Worm (Caenorhabditis elegans) whole organism, L2 larva: ENCODE data around the gene H01M10.1.

Source experiments
- C34F6.9 ChIP-seq: fragments of 150-350 bp; optimal IDR thresholded peaks from 2 replicates; lab custom pipeline; 2014; ENCODE audit warnings: missing biosample characterization, missing genetic modification characterization
- ceh-16 ChIP-seq: fragments of 150-350 bp; optimal IDR thresholded peaks from 2 replicates; lab custom pipeline; 2014; ENCODE audit warnings: missing biosample characterization, missing genetic modification characterization
- fos-1 ChIP-seq: fragments of 150-350 bp; optimal IDR thresholded peaks from 2 replicates; lab custom pipeline; 2014; ENCODE audit warnings: missing biosample characterization, missing genetic modification characterization
- gmeb-1 ChIP-seq: fragments of 150-350 bp; optimal IDR thresholded peaks from 2 replicates; lab custom pipeline; 2014; ENCODE audit warnings: missing biosample characterization, missing genetic modification characterization
- lin-11 ChIP-seq: fragments of 150-350 bp; sonication (generic microtip); optimal IDR thresholded peaks from 2 replicates; lab custom pipeline; 2014; ENCODE audit warnings: missing biosample characterization, missing genetic modification characterization, inconsistent platforms, mixed read lengths
- lin-13 ChIP-seq: fragments of 150-350 bp; optimal IDR thresholded peaks from 2 replicates; lab custom pipeline; 2014; ENCODE audit warnings: missing biosample characterization, missing genetic modification reagents, missing genetic modification characterization
- lin-39 ChIP-seq: fragments of 150-350 bp; optimal IDR thresholded peaks from 2 replicates; lab custom pipeline; 2014; ENCODE audit warnings: missing biosample characterization, missing genetic modification reagents, missing genetic modification characterization
- mab-5 ChIP-seq: fragments of 150-350 bp; optimal IDR thresholded peaks from 2 replicates; lab custom pipeline; 2014; ENCODE audit warnings: missing biosample characterization, missing genetic modification characterization
- mbf-1 ChIP-seq: sonication (generic microtip); optimal IDR thresholded peaks from 2 replicates; lab custom pipeline; 2017; ENCODE audit warnings: missing biosample characterization, missing genetic modification characterization
- nhr-237 ChIP-seq: fragments of 150-350 bp; optimal IDR thresholded peaks from 2 replicates; lab custom pipeline; 2014; ENCODE audit warnings: missing biosample characterization, missing genetic modification characterization
- nhr-25 ChIP-seq: fragments of 150-350 bp; sonication (generic microtip); optimal IDR thresholded peaks from 3 replicates; lab custom pipeline; 2014; ENCODE audit warnings: missing biosample characterization, missing genetic modification characterization
- unc-62 ChIP-seq: fragments of 150-350 bp; optimal IDR thresholded peaks from 2 replicates; lab custom pipeline; 2014; ENCODE audit warnings: missing biosample characterization, missing genetic modification reagents, missing genetic modification characterization
- zag-1 ChIP-seq: fragments of 150-350 bp; optimal IDR thresholded peaks from 2 replicates; lab custom pipeline; 2014; ENCODE audit warnings: missing biosample characterization, missing genetic modification characterization
- ztf-4 ChIP-seq: fragments of 150-350 bp; optimal IDR thresholded peaks from 2 replicates; lab custom pipeline; 2014; ENCODE audit warnings: missing biosample characterization, missing genetic modification characterization

ce11 chrX:2541003-2541521 lies 39.3 kb downstream of the H01M10.1 start, which contains the start of gene F52H2.3:
- TF ChIP-seq lin-13, result no peak
- no peak for TF ChIP-seq mab-5
- no peak for TF ChIP-seq ztf-4 (tag; lab: Kevin White, UChicago)
- TF ChIP-seq fos-1 (tag; lab: Kevin White, UChicago), result peak; percentile 70
- TF ChIP-seq nhr-237 (tag; lab: Kevin White, UChicago), result no peak
- TF ChIP-seq unc-62 (GFP tag; lab: Kevin White, UChicago), result no peak
- TF ChIP-seq lin-11 (tag; lab: Kevin White, UChicago), result no peak
- TF ChIP-seq nhr-25, result no peak
- no peak for TF ChIP-seq ceh-16 (tag; lab: Kevin White, UChicago)
- TF ChIP-seq zag-1, result no peak
- peak; percentile 21 for TF ChIP-seq gmeb-1
- TF ChIP-seq mbf-1 (tag; lab: Kevin White, UChicago), result no peak
- no peak for TF ChIP-seq lin-39 (tag; lab: Kevin White, UChicago)
- TF ChIP-seq C34F6.9 (tag; lab: Kevin White, UChicago), result no peak
